Fruit fly (Drosophila melanogaster) whole organism, embryonic: ENCODE results near the gene Ldsdh1.
A peak's percentile ranks its signal among the peaks of the same experiment; 100 is the strongest.

ENCODE experiments used
- ATbp ChIP-seq: fragments of 200-800 bp; sonication (Bioruptor generic); optimal IDR thresholded peaks from 2 replicates; lab custom pipeline; 2017; ENCODE audit warnings: missing biosample characterization, mild to moderate bottlenecking, missing genetic modification characterization, missing genetic modification reagents
- Aef1 ChIP-seq: fragments of 200-800 bp; sonication (Bioruptor generic); IDR thresholded peaks from 3 replicates; pipeline ENCODE4 v1.3.6; 2022; ENCODE audit warnings: missing biosample characterization, missing genetic modification characterization
- Bdp1 ChIP-seq: fragments of 200-800 bp; sonication (Bioruptor generic); optimal IDR thresholded peaks from 3 replicates; lab custom pipeline; 2016; ENCODE audit warnings: missing biosample characterization, missing genetic modification characterization
- Blimp-1 ChIP-seq: fragments of 200-800 bp; sonication (Bioruptor generic); optimal IDR thresholded peaks from 3 replicates; lab custom pipeline; 2018; ENCODE audit warnings: missing biosample characterization, missing genetic modification characterization, mild to moderate bottlenecking, moderate library complexity, missing genetic modification reagents
- CG10267 ChIP-seq: fragments of 200-800 bp; sonication (Bioruptor generic); optimal IDR thresholded peaks from 2 replicates; lab custom pipeline; 2018; ENCODE audit warnings: missing biosample characterization, mild to moderate bottlenecking, missing genetic modification characterization, moderate library complexity
- CG10979 ChIP-seq: fragments of 200-800 bp; sonication (Bioruptor generic); optimal IDR thresholded peaks from 2 replicates; lab custom pipeline; 2018; ENCODE audit warnings: missing biosample characterization, mild to moderate bottlenecking, missing genetic modification characterization, moderate library complexity
- CG11504 ChIP-seq: fragments of 200-800 bp; sonication (Bioruptor generic); optimal IDR thresholded peaks from 3 replicates; lab custom pipeline; 2019; ENCODE audit warnings: missing biosample characterization, mild to moderate bottlenecking, missing genetic modification characterization, moderate library complexity
- CG12391 ChIP-seq: fragments of 200-800 bp; sonication (Bioruptor generic); optimal IDR thresholded peaks from 3 replicates; lab custom pipeline; 2018; ENCODE audit warnings: missing biosample characterization, mild to moderate bottlenecking, missing genetic modification characterization, moderate library complexity
- CG14710 ChIP-seq: fragments of 200-800 bp; sonication (Bioruptor generic); optimal IDR thresholded peaks from 3 replicates; lab custom pipeline; 2019; ENCODE audit warnings: missing biosample characterization, mild to moderate bottlenecking, missing genetic modification characterization, moderate library complexity
- CG1529 ChIP-seq: fragments of 200-800 bp; sonication (Bioruptor generic); optimal IDR thresholded peaks from 3 replicates; lab custom pipeline; 2018; ENCODE audit warnings: missing biosample characterization, missing genetic modification characterization
- CG15696 ChIP-seq: fragments of 200-800 bp; sonication (Bioruptor generic); optimal IDR thresholded peaks from 2 replicates; lab custom pipeline; 2019; ENCODE audit warnings: missing biosample characterization, mild to moderate bottlenecking, missing genetic modification characterization, moderate library complexity
- CG1603 ChIP-seq: fragments of 200-800 bp; sonication (Bioruptor generic); optimal IDR thresholded peaks from 2 replicates; lab custom pipeline; 2019; ENCODE audit warnings: missing biosample characterization, mild to moderate bottlenecking, missing genetic modification characterization, moderate library complexity
- CG16863 ChIP-seq: fragments of 200-800 bp; sonication (Bioruptor generic); optimal IDR thresholded peaks from 3 replicates; lab custom pipeline; 2016; ENCODE audit warnings: missing biosample characterization, missing genetic modification characterization
- CG17328 ChIP-seq: fragments of 200-800 bp; sonication (Bioruptor generic); IDR thresholded peaks from 2 replicates; pipeline ENCODE4 v1.3.6; 2022; ENCODE audit warnings: missing biosample characterization, missing genetic modification characterization
- CG2116 ChIP-seq: fragments of 200-800 bp; sonication (Bioruptor generic); optimal IDR thresholded peaks from 3 replicates; lab custom pipeline; 2018; ENCODE audit warnings: missing biosample characterization, mild to moderate bottlenecking, missing genetic modification characterization
- CG2678 ChIP-seq: fragments of 200-800 bp; sonication (Bioruptor generic); optimal IDR thresholded peaks from 3 replicates; lab custom pipeline; 2019; ENCODE audit warnings: missing biosample characterization, mild to moderate bottlenecking, missing genetic modification characterization, moderate library complexity
- CG2712 ChIP-seq: fragments of 200-800 bp; optimal IDR thresholded peaks from 3 replicates; lab custom pipeline; 2019; ENCODE audit warnings: missing biosample characterization, mild to moderate bottlenecking, missing genetic modification characterization, moderate library complexity
- CG30403 ChIP-seq: fragments of 200-800 bp; sonication (Bioruptor generic); optimal IDR thresholded peaks from 3 replicates; lab custom pipeline; 2016; ENCODE audit warnings: missing biosample characterization, missing genetic modification characterization
- CG32532 ChIP-seq: fragments of 200-800 bp; sonication (Bioruptor generic); IDR thresholded peaks from 2 replicates; pipeline ENCODE4 v1.3.6; 2022; ENCODE audit warnings: missing biosample characterization, missing genetic modification characterization
- CG3407 ChIP-seq: fragments of 200-800 bp; sonication (Bioruptor generic); optimal IDR thresholded peaks from 2 replicates; lab custom pipeline; 2018; ENCODE audit warnings: missing biosample characterization, mild to moderate bottlenecking, missing genetic modification characterization
- CG4820 ChIP-seq: fragments of 200-800 bp; sonication (Bioruptor generic); optimal IDR thresholded peaks from 3 replicates; lab custom pipeline; 2016; ENCODE audit warnings: missing biosample characterization, missing genetic modification characterization
- CG8388 ChIP-seq: fragments of 200-800 bp; sonication (Bioruptor generic); optimal IDR thresholded peaks from 2 replicates; lab custom pipeline; 2019; ENCODE audit warnings: missing biosample characterization, mild to moderate bottlenecking, missing genetic modification characterization, moderate library complexity
- CG8924 ChIP-seq: fragments of 200-800 bp; optimal IDR thresholded peaks from 3 replicates; lab custom pipeline; 2019; ENCODE audit warnings: missing biosample characterization, mild to moderate bottlenecking, missing genetic modification characterization, moderate library complexity
- CG9727 ChIP-seq: fragments of 200-800 bp; sonication (Bioruptor generic); optimal IDR thresholded peaks from 3 replicates; lab custom pipeline; 2017; ENCODE audit warnings: missing biosample characterization, mild to moderate bottlenecking, missing genetic modification characterization
- CoRest ChIP-seq: fragments of 200-800 bp; sonication (Bioruptor generic); optimal IDR thresholded peaks from 3 replicates; lab custom pipeline; 2018; ENCODE audit warnings: missing biosample characterization, mild to moderate bottlenecking, missing genetic modification characterization, moderate library complexity
- D ChIP-seq, 2 experiments: fragments of 200-800 bp in 1 of 2; fragments of >200 bp in 1 of 2; sonication (Bioruptor generic) in 1 of 2; optimal IDR thresholded peaks; 2 replicates in 1 of 2; 3 replicates in 1 of 2; lab custom pipeline; 2017; ENCODE audit warnings: mild to moderate bottlenecking in 1 of 2, missing biosample characterization in 1 of 2, missing genetic modification characterization in 1 of 2, missing genetic modification reagents in 1 of 2
- H2.0 ChIP-seq: fragments of 200-800 bp; sonication (Bioruptor generic); IDR thresholded peaks from 2 replicates; pipeline ENCODE4 v1.3.6; 2022; ENCODE audit warnings: missing biosample characterization, missing genetic modification characterization
- Neu2 ChIP-seq: fragments of 200-800 bp; sonication (Bioruptor generic); optimal IDR thresholded peaks from 3 replicates; lab custom pipeline; 2016; ENCODE audit warnings: missing biosample characterization, missing genetic modification characterization, borderline replicate concordance
- Oli ChIP-seq: fragments of 200-800 bp; sonication (Bioruptor generic); optimal IDR thresholded peaks from 2 replicates; lab custom pipeline; 2018; ENCODE audit warnings: missing biosample characterization, mild to moderate bottlenecking, missing genetic modification characterization, moderate library complexity
- Poxn ChIP-seq: fragments of 200-800 bp; sonication (Bioruptor generic); IDR thresholded peaks from 2 replicates; pipeline ENCODE4 v1.3.6; 2022; ENCODE audit warnings: missing biosample characterization, missing genetic modification characterization
- Ptx1 ChIP-seq: fragments of 200-800 bp; sonication (Bioruptor generic); IDR thresholded peaks from 2 replicates; pipeline ENCODE4 v1.3.6; 2022; ENCODE audit warnings: missing biosample characterization, missing genetic modification characterization
- Side ChIP-seq: fragments of 200-800 bp; sonication (Bioruptor generic); optimal IDR thresholded peaks from 2 replicates; lab custom pipeline; 2016; ENCODE audit warnings: missing biosample characterization, missing genetic modification characterization
- Sox102F ChIP-seq: fragments of 200-800 bp; sonication (Bioruptor generic); optimal IDR thresholded peaks from 2 replicates; lab custom pipeline; 2018; ENCODE audit warnings: missing biosample characterization, mild to moderate bottlenecking, missing genetic modification characterization, moderate library complexity
- ase ChIP-seq: fragments of 200-800 bp; sonication (Bioruptor generic); IDR thresholded peaks from 3 replicates; pipeline ENCODE4 v1.3.6; 2022; ENCODE audit warnings: missing biosample characterization, missing genetic modification characterization
- bsh ChIP-seq, 2 experiments: fragments of 200-800 bp; sonication (Bioruptor generic); optimal IDR thresholded peaks; 2 replicates each; lab custom pipeline; 2017 to 2018; ENCODE audit warnings: mild to moderate bottlenecking in 2 of 2, missing biosample characterization in 2 of 2, missing genetic modification characterization in 2 of 2, moderate library complexity in 1 of 2
- dmrt11E ChIP-seq: fragments of 200-800 bp; sonication (Bioruptor generic); optimal IDR thresholded peaks from 3 replicates; lab custom pipeline; 2018; ENCODE audit warnings: missing biosample characterization, mild to moderate bottlenecking, missing genetic modification characterization, moderate library complexity
- fd96Cb ChIP-seq: fragments of 200-800 bp; sonication (Bioruptor generic); optimal IDR thresholded peaks from 2 replicates; lab custom pipeline; 2018; ENCODE audit warnings: missing biosample characterization, mild to moderate bottlenecking, missing genetic modification characterization, moderate library complexity
- gce ChIP-seq: fragments of 200-800 bp; sonication (Bioruptor generic); IDR thresholded peaks from 3 replicates; pipeline ENCODE4 v1.3.6; 2022; ENCODE audit warnings: missing biosample characterization, missing genetic modification characterization
- lola ChIP-seq, 3 experiments: fragments of >200 bp in 2 of 3; fragments of 200-800 bp in 1 of 3; sonication (Bioruptor generic) in 1 of 3; optimal IDR thresholded peaks; 2 replicates each; lab custom pipeline; 2017 to 2019; ENCODE audit warnings: missing biosample characterization in 3 of 3, missing genetic modification characterization in 3 of 3, mild to moderate bottlenecking in 1 of 3, moderate library complexity in 1 of 3
- maf-S ChIP-seq: fragments of 200-800 bp; sonication (Bioruptor generic); optimal IDR thresholded peaks from 2 replicates; lab custom pipeline; 2016; ENCODE audit warnings: missing biosample characterization, missing genetic modification characterization
- nmo ChIP-seq: fragments of 200-800 bp; sonication (Bioruptor generic); optimal IDR thresholded peaks from 2 replicates; lab custom pipeline; 2018; ENCODE audit warnings: missing biosample characterization, mild to moderate bottlenecking, missing genetic modification characterization, moderate library complexity
- otp ChIP-seq: fragments of 200-800 bp; sonication (Bioruptor generic); IDR thresholded peaks from 3 replicates; pipeline ENCODE4, ENCODE4 v1.3.6; 2022; ENCODE audit warnings: missing biosample characterization, missing genetic modification characterization
- row ChIP-seq: fragments of 200-800 bp; sonication (Bioruptor generic); IDR thresholded peaks from 3 replicates; pipeline ENCODE4 v1.3.6; 2022; ENCODE audit warnings: missing biosample characterization, missing genetic modification characterization
- sc ChIP-seq, 3 experiments: fragments of >200 bp in 2 of 3; fragments of 200-800 bp in 1 of 3; sonication (Bioruptor generic) in 1 of 3; optimal IDR thresholded peaks; 2 replicates in 2 of 3; 3 replicates in 1 of 3; lab custom pipeline; 2017; ENCODE audit warnings: mild to moderate bottlenecking in 1 of 3, missing biosample characterization in 1 of 3, missing genetic modification characterization in 1 of 3, missing genetic modification reagents in 1 of 3
- tap ChIP-seq: fragments of 200-800 bp; optimal IDR thresholded peaks from 3 replicates; lab custom pipeline; 2019; ENCODE audit warnings: missing biosample characterization, mild to moderate bottlenecking, missing genetic modification characterization, moderate library complexity
- trem ChIP-seq: fragments of 200-800 bp; optimal IDR thresholded peaks from 3 replicates; lab custom pipeline; 2019; ENCODE audit warnings: missing biosample characterization, mild to moderate bottlenecking, missing genetic modification characterization, moderate library complexity
- zen ChIP-seq: fragments of 200-800 bp; sonication (Bioruptor generic); optimal IDR thresholded peaks from 3 replicates; lab custom pipeline; 2018; ENCODE audit warnings: missing biosample characterization, mild to moderate bottlenecking, missing genetic modification characterization, moderate library complexity
- zfh1 ChIP-seq: fragments of 200-800 bp; sonication (Bioruptor generic); IDR thresholded peaks from 3 replicates; pipeline ENCODE4 v1.3.6; 2022; ENCODE audit warnings: missing biosample characterization, missing genetic modification characterization

Gene Ldsdh1

DNA sequence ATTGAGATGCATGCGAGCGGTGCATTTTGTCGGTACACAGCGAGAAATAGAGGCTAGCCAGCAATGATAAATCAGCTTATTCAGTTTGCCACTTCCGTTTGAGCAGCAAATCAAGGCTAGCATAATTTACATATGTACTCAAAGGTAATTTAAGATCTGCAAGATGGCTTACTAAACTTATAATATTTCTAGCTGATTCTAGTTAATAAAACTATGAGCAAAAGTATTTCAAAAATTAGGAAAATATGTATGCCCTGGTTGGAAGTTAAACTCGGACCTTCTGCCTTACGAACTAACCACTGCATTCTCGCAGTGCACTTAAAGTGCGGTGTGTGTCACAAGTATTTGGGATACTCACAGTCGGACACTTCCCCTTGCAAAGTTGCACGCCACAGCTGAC, 41.4 kb upstream of the Ldsdh1 start:
- TF ChIP-seq ase (GFP tag; lab: Robert Waterston, UW) (no peak), H2.0 (GFP tag; lab: Robert Waterston, UW) (no peak), fd96Cb (peak; percentile 20), gce (GFP tag; lab: Robert Waterston, UW) (no peak), CG2116 (GFP tag; lab: Kevin White, UChicago) (peak; percentile 12), Neu2 (GFP tag; lab: Kevin White, UChicago) (no peak), CG3407 (GFP tag; lab: Kevin White, UChicago) (peak; percentile 3), bsh (GFP tag; optimal IDR thresholded peaks at IDR 0.05; lab: Kevin White, UChicago) (peak in 1 of 2 experiments; percentile 51), CG11504 (tag; lab: Kevin White, UChicago) (peak; percentile 10), CG17328 (no peak), CG14710 (tag; lab: Kevin White, UChicago) (peak; percentile 48), CG15696 (peak; percentile 11), Aef1 (GFP tag; lab: Robert Waterston, UW) (no peak), zfh1 (GFP tag; lab: Robert Waterston, UW) (0 out of 3 replicates have a peak, but pooled peaks have one; percentile 4), CG32532 (GFP tag; lab: Robert Waterston, UW) (no peak), sc (optimal IDR thresholded peaks at IDR 0.05; lab: Kevin White, UChicago) (no peak), sc (GFP tag; optimal IDR thresholded peaks at IDR 0.05; lab: Kevin White, UChicago) (no peak), tap (tag; lab: Kevin White, UChicago) (no peak), CG1603 (tag; lab: Kevin White, UChicago) (peak; percentile 38), CG10979 (tag; lab: Kevin White, UChicago) (peak; percentile 54), CG2678 (tag; lab: Kevin White, UChicago) (peak; percentile 21), zen (tag; lab: Kevin White, UChicago) (no peak), lola (GFP tag; optimal IDR thresholded peaks at IDR 0.05; lab: Kevin White, UChicago) (peak in 1 of 3 experiments; percentile 57), maf-S (GFP tag; lab: Kevin White, UChicago) (no peak), CG8388 (GFP tag; lab: Kevin White, UChicago) (peak; percentile 21), trem (tag; lab: Kevin White, UChicago) (peak; percentile 11), Blimp-1 (peak; percentile 83), CG12391 (peak; percentile 0), Sox102F (peak; percentile 16), CoRest (tag; lab: Kevin White, UChicago) (peak; percentile 6), Bdp1 (GFP tag; lab: Kevin White, UChicago) (no peak), row (GFP tag; lab: Robert Waterston, UW) (peak; percentile 21; the same call in 1 of the 3 replicates), CG8924 (tag; lab: Kevin White, UChicago) (peak; percentile 18), CG10267 (peak; percentile 21), Ptx1 (GFP tag; lab: Robert Waterston, UW) (no peak), CG16863 (GFP tag; lab: Kevin White, UChicago) (peak; percentile 5), CG4820 (GFP tag; lab: Kevin White, UChicago) (peak; percentile 10), D (optimal IDR thresholded peaks at IDR 0.05; lab: Kevin White, UChicago) (no peak), D (GFP tag; optimal IDR thresholded peaks at IDR 0.05; lab: Kevin White, UChicago) (peak; percentile 28), dmrt11E (tag; lab: Kevin White, UChicago) (peak; percentile 31), nmo (peak; percentile 60), Poxn (GFP tag; lab: Robert Waterston, UW) (no peak), CG1529 (GFP tag; lab: Kevin White, UChicago) (peak; percentile 14), Side (GFP tag; lab: Kevin White, UChicago) (no peak), CG2712 (peak; percentile 43), CG30403 (peak; percentile 15), otp (GFP tag; lab: Robert Waterston, UW) (no peak), Oli (peak; percentile 27), ATbp (GFP tag; lab: Kevin White, UChicago) (peak; percentile 11), CG9727 (GFP tag; lab: Kevin White, UChicago) (peak; percentile 40)
